Worm (Caenorhabditis elegans): Measurements from ENCODE around the gene irld-36.

irld-36 gene

ce11 chrII:1722394-1722793, 43.2 kb downstream of the irld-36 start, which contains the start of the genes fbxb-5 and btb-8:
Gene fbxb-5, minus strand, starts transcription at chrII:1722494.
Gene btb-8, plus strand, starts transcription at chrII:1722770.
- TF ChIP-seq dmd-4 (tag; optimal IDR thresholded peaks at IDR 0.05) (no peak), nhr-129 (tag; optimal IDR thresholded peaks at IDR 0.05) (no peak), ama-1 (optimal IDR thresholded peaks at IDR 0.05) (no peak), ceh-16 (tag; optimal IDR thresholded peaks at IDR 0.05) (no peak), crh-2 (tag; optimal IDR thresholded peaks at IDR 0.05) (no peak)

DNA sequence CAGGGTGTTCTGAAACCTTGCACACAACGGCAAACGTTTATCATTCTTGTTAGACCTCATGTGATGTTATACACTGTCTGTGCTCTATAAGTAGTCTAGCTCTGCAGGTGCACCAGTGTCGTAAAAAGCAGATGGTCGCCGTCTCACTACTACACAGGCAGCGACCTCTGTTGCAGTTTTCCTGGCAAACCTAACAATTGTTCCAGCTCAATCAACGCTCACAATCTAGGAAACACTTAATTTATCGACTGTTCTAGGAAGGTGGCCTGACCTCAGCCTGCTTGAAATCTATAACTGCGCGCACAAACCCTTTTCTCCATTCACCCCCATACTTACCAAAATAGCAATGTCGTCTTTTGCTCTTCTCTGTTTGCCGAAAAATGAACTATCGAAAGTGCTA, 45.1 kb downstream of the irld-36 start, which contains the start of gene fbxb-11:
Gene fbxb-11, plus strand, starts transcription at position 301 of the 400 bp plus-strand sequence.
- no peak for TF ChIP-seq elt-3 (tag; optimal IDR thresholded peaks at IDR 0.05)
- no peak for TF ChIP-seq gmeb-1 (tag; optimal IDR thresholded peaks at IDR 0.05)

DNA sequence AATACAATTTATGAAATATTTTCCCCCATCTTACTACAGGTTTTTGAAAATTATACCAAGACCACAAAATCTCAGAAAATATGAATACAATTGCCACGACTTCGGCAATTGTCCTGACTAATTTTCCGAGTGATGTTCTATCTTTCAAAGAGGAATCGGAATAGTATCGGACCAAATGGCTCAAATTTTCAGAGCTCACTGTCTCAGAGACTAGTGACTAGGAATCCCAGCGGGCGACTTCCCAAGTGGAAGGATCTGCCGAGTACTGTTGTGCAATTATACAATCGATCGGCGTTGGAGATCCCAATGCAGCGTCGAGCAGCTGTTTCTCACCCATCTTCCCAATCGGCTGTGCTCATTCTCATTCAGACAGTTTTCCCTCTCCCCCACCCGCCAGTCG, 46.6 kb downstream of the irld-36 start, which contains the start of gene F45C12.17:
Gene F45C12.17, plus strand, starts transcription at position 377 of the 400 bp plus-strand sequence.
- TF ChIP-seq ama-1 (optimal IDR thresholded peaks at IDR 0.05), result no peak
- TF ChIP-seq mab-5 (tag; optimal IDR thresholded peaks at IDR 0.05), result no peak
- no peak for TF ChIP-seq lin-39 (tag; optimal IDR thresholded peaks at IDR 0.05)
- no peak for TF ChIP-seq sem-4 (tag; optimal IDR thresholded peaks at IDR 0.05)
- no peak for TF ChIP-seq aly-2 (tag; optimal IDR thresholded peaks at IDR 0.05)
- no peak for TF ChIP-seq sma-9 (GFP tag; optimal IDR thresholded peaks at IDR 0.05)
- no peak for TF ChIP-seq sma-9 (tag; optimal IDR thresholded peaks at IDR 0.05)
- no peak for TF ChIP-seq nhr-77 (tag; optimal IDR thresholded peaks at IDR 0.05)
- no peak for TF ChIP-seq nhr-12 (tag; optimal IDR thresholded peaks at IDR 0.05)
- TF ChIP-seq nhr-11 (tag; optimal IDR thresholded peaks at IDR 0.05), result no peak
- no peak for TF ChIP-seq dmd-4 (tag; optimal IDR thresholded peaks at IDR 0.05)
- TF ChIP-seq unc-39 (tag; optimal IDR thresholded peaks at IDR 0.05), result no peak
- TF ChIP-seq mbf-1 (tag; optimal IDR thresholded peaks at IDR 0.05), result no peak
- no peak for TF ChIP-seq gmeb-1 (tag; optimal IDR thresholded peaks at IDR 0.05)
- no peak for TF ChIP-seq ceh-16 (tag; optimal IDR thresholded peaks at IDR 0.05)
- no peak for TF ChIP-seq lin-13 (GFP tag; optimal IDR thresholded peaks at IDR 0.05)
- no peak for TF ChIP-seq ztf-4 (tag; optimal IDR thresholded peaks at IDR 0.05)
- no peak for TF ChIP-seq snpc-4 (tag; optimal IDR thresholded peaks at IDR 0.05)

ce11 chrII:1728253-1728652, 49.1 kb downstream of the irld-36 start, which contains the start of gene btb-9:
Gene btb-9, plus strand, starts transcription at chrII:1728506.
- TF ChIP-seq egl-27 (tag; optimal IDR thresholded peaks at IDR 0.05) (no peak), crh-2 (tag; optimal IDR thresholded peaks at IDR 0.05) (peak; percentile 41), nhr-21 (tag; optimal IDR thresholded peaks at IDR 0.05) (no peak), gmeb-1 (tag; optimal IDR thresholded peaks at IDR 0.05) (no peak), lin-39 (tag; optimal IDR thresholded peaks at IDR 0.05) (no peak), ztf-11 (tag; optimal IDR thresholded peaks at IDR 0.05) (no peak), sem-4 (tag; optimal IDR thresholded peaks at IDR 0.05) (no peak), dmd-4 (tag; optimal IDR thresholded peaks at IDR 0.05) (no peak), nhr-6 (tag; optimal IDR thresholded peaks at IDR 0.05) (no peak), mdl-1 (tag; optimal IDR thresholded peaks at IDR 0.05) (no peak), fos-1 (tag; optimal IDR thresholded peaks at IDR 0.05) (peak; percentile 87), unc-55 (GFP tag; optimal IDR thresholded peaks at IDR 0.05) (no peak)

DNA sequence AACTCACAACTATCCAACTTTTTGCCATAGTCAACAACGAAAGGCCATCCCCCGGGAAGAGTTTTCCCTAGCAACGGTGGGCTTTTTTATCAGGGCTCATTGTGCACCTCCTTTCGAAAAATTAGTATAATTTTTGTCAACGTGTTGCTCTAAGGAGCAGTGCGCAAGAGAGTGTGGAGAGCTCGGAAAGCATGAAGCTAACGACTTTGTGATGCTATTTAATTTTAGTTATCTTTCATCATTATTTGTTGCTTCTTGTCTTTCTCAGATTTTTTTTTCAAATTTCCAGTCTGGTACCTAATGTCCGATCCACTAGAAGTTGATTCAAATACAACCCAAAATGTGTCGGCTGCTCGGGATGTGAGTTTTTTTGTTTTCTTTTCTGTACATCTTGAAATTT, 50.9 kb downstream of the irld-36 start, which contains the start of gene ceh-81:
Gene ceh-81, plus strand, starts transcription at position 301 of the 400 bp plus-strand sequence.
- TF ChIP-seq lin-39 (tag; optimal IDR thresholded peaks at IDR 0.05) (no peak), nhr-10 (tag; optimal IDR thresholded peaks at IDR 0.05) (no peak), sma-3 (GFP tag; optimal IDR thresholded peaks at IDR 0.05) (no peak), gmeb-1 (tag; optimal IDR thresholded peaks at IDR 0.05) (no peak), egl-27 (tag; optimal IDR thresholded peaks at IDR 0.05) (no peak), lsy-2 (tag; optimal IDR thresholded peaks at IDR 0.05) (no peak)
